Worm (Caenorhabditis elegans) whole organism, young adult: ENCODE measurements around the gene F01D5.1.

Experiments
- hlh-26 ChIP-seq: fragments of 200-800 bp; sonication (Bioruptor generic); conservative IDR thresholded peaks from 2 replicates; pipeline ENCODE4 v1.3.6; 2022; ENCODE audit warnings: missing genetic modification reagents, missing genetic modification characterization, missing compliant biosample characterization
- hmg-1.2 ChIP-seq: fragments of 200-800 bp; sonication (Bioruptor generic); IDR thresholded peaks from 2 replicates; pipeline ENCODE4 v1.3.6; 2022; ENCODE audit warnings: missing genetic modification reagents, missing genetic modification characterization, missing compliant biosample characterization
- pha-4 ChIP-seq: fragments of 150-350 bp; sonication (generic microtip); optimal IDR thresholded peaks from 2 replicates; lab custom pipeline; 2014; ENCODE audit warnings: missing biosample characterization, missing genetic modification reagents, missing genetic modification characterization

- TF ChIP-seq hmg-1.2 (GFP tag; lab: Robert Waterston, UW) = peak; percentile 61
- no peak for TF ChIP-seq pha-4
- TF ChIP-seq hlh-26 (GFP tag; lab: Robert Waterston, UW) = no peak
Observed at ce11 chrII:13954077-13954476, 43.3 kb downstream of the F01D5.1 start.
